Worm (Caenorhabditis elegans) whole organism, L4 larva: ENCODE measurements around the gene kqt-2.

Experiments used
- ceh-20 ChIP-seq: fragments of 200-800 bp; sonication (Bioruptor generic); IDR thresholded peaks from 2 replicates; pipeline ENCODE4 v1.3.6; 2022; ENCODE audit warnings: missing genetic modification reagents, missing genetic modification characterization, missing compliant biosample characterization
- madf-9 ChIP-seq: fragments of 200-800 bp; sonication (Bioruptor generic); conservative IDR thresholded peaks from 2 replicates; pipeline ENCODE4 v1.3.6; 2022; ENCODE audit warnings: missing genetic modification reagents, missing genetic modification characterization, missing compliant biosample characterization
- skn-1 ChIP-seq: fragments of 150-350 bp; optimal IDR thresholded peaks from 2 replicates; lab custom pipeline; 2014; ENCODE audit warnings: missing biosample characterization, missing genetic modification characterization
- unc-39 ChIP-seq: sonication (generic microtip); optimal IDR thresholded peaks from 2 replicates; lab custom pipeline; 2017; ENCODE audit warnings: missing biosample characterization, missing genetic modification characterization

- TF ChIP-seq ceh-20 (GFP tag; lab: Robert Waterston, UW) (no peak), unc-39 (tag; lab: Kevin White, UChicago) (no peak), skn-1 (tag; lab: Kevin White, UChicago) (no peak), madf-9 (no peak)
These were observed 27.5 kb downstream of the kqt-2 start, which contains the start of gene K02A6.4 for ce11 chrX:8218653-8219052.
